Fruit fly (Drosophila melanogaster) whole organism, embryonic: Measurements from ENCODE around the gene Gr64d.

Experiments
- CG11504 ChIP-seq: fragments of 200-800 bp; sonication (Bioruptor generic); optimal IDR thresholded peaks from 3 replicates; lab custom pipeline; 2019; ENCODE audit warnings: missing biosample characterization, mild to moderate bottlenecking, missing genetic modification characterization, moderate library complexity
- CG13287 ChIP-seq: fragments of 200-800 bp; sonication (Bioruptor generic); IDR thresholded peaks from 2 replicates; pipeline ENCODE4 v1.3.6; 2022; ENCODE audit warnings: missing biosample characterization, missing genetic modification characterization; ENCODE audit not compliant: partially characterized antibody
- CG13894 ChIP-seq: fragments of 200-800 bp; sonication (Bioruptor generic); optimal IDR thresholded peaks from 3 replicates; lab custom pipeline; 2018; ENCODE audit warnings: missing biosample characterization, mild to moderate bottlenecking, missing genetic modification characterization, moderate library complexity
- CG15269 ChIP-seq: fragments of 200-800 bp; sonication (Bioruptor generic); optimal IDR thresholded peaks from 2 replicates; lab custom pipeline; 2018; ENCODE audit warnings: missing biosample characterization, mild to moderate bottlenecking, missing genetic modification characterization, moderate library complexity
- CG15514 ChIP-seq: fragments of 200-800 bp; sonication (Bioruptor generic); optimal IDR thresholded peaks from 3 replicates; lab custom pipeline; 2017; ENCODE audit warnings: missing biosample characterization, missing genetic modification characterization, mild to moderate bottlenecking, moderate library complexity, missing genetic modification reagents
- CG1603 ChIP-seq: fragments of 200-800 bp; sonication (Bioruptor generic); optimal IDR thresholded peaks from 2 replicates; lab custom pipeline; 2019; ENCODE audit warnings: missing biosample characterization, mild to moderate bottlenecking, missing genetic modification characterization, moderate library complexity
- CG2116 ChIP-seq: fragments of 200-800 bp; sonication (Bioruptor generic); optimal IDR thresholded peaks from 3 replicates; lab custom pipeline; 2018; ENCODE audit warnings: missing biosample characterization, mild to moderate bottlenecking, missing genetic modification characterization
- CG2129 ChIP-seq: fragments of 200-800 bp; sonication (Bioruptor generic); IDR thresholded peaks from 2 replicates; pipeline ENCODE4 v1.3.6; 2022; ENCODE audit warnings: missing biosample characterization, missing genetic modification characterization; ENCODE audit not compliant: partially characterized antibody
- CG30403 ChIP-seq: fragments of 200-800 bp; sonication (Bioruptor generic); optimal IDR thresholded peaks from 3 replicates; lab custom pipeline; 2016; ENCODE audit warnings: missing biosample characterization, missing genetic modification characterization
- CG34376 ChIP-seq: fragments of 200-800 bp; sonication (Bioruptor generic); optimal IDR thresholded peaks from 2 replicates; lab custom pipeline; 2018; ENCODE audit warnings: missing biosample characterization, mild to moderate bottlenecking, missing genetic modification characterization
- CG4617 ChIP-seq: fragments of 200-800 bp; sonication (Bioruptor generic); optimal IDR thresholded peaks from 3 replicates; lab custom pipeline; 2016; ENCODE audit warnings: missing biosample characterization, missing genetic modification characterization, borderline replicate concordance
- CG7357 ChIP-seq: fragments of 200-800 bp; sonication (Bioruptor generic); IDR thresholded peaks from 3 replicates; pipeline ENCODE4 v1.3.6; 2022; ENCODE audit warnings: missing biosample characterization, missing genetic modification characterization
- CG7556 ChIP-seq: fragments of 200-800 bp; sonication (Bioruptor generic); optimal IDR thresholded peaks from 2 replicates; lab custom pipeline; 2017; ENCODE audit warnings: missing biosample characterization, mild to moderate bottlenecking, missing genetic modification characterization
- CG8924 ChIP-seq: fragments of 200-800 bp; optimal IDR thresholded peaks from 3 replicates; lab custom pipeline; 2019; ENCODE audit warnings: missing biosample characterization, mild to moderate bottlenecking, missing genetic modification characterization, moderate library complexity
- CG9437 ChIP-seq: fragments of 200-800 bp; sonication (Bioruptor generic); optimal IDR thresholded peaks from 2 replicates; lab custom pipeline; 2018; ENCODE audit warnings: missing biosample characterization, mild to moderate bottlenecking, missing genetic modification characterization
- CG9797 ChIP-seq: fragments of 200-800 bp; sonication (Bioruptor generic); optimal IDR thresholded peaks from 3 replicates; lab custom pipeline; 2018; ENCODE audit warnings: missing biosample characterization, mild to moderate bottlenecking, missing genetic modification characterization
- Dp ChIP-seq: fragments of 200-800 bp; sonication (Bioruptor generic); optimal IDR thresholded peaks from 2 replicates; lab custom pipeline; 2018; ENCODE audit warnings: missing biosample characterization, mild to moderate bottlenecking, missing genetic modification characterization, moderate library complexity
- E2f2 ChIP-seq: fragments of 200-800 bp; sonication (Bioruptor generic); IDR thresholded peaks from 2 replicates; pipeline ENCODE4 v1.3.6; 2022; ENCODE audit warnings: missing biosample characterization, missing genetic modification characterization
- Ets65A ChIP-seq: fragments of 200-800 bp; sonication (Bioruptor generic); peaks from one replicate; lab custom pipeline; 2016; ENCODE audit warnings: missing biosample characterization, missing genetic modification characterization
- HLH54F ChIP-seq: fragments of 200-800 bp; sonication (Bioruptor generic); optimal IDR thresholded peaks from 3 replicates; lab custom pipeline; 2016; ENCODE audit warnings: missing biosample characterization, missing genetic modification characterization
- Hmr ChIP-seq: fragments of 200-800 bp; sonication (Bioruptor generic); optimal IDR thresholded peaks from 3 replicates; lab custom pipeline; 2017; ENCODE audit warnings: mild to moderate bottlenecking, missing biosample characterization, missing genetic modification reagents, missing genetic modification characterization
- MBD-R2 ChIP-seq: fragments of 200-800 bp; sonication (Bioruptor generic); IDR thresholded peaks from 2 replicates; pipeline ENCODE4 v1.3.6; 2022; ENCODE audit warnings: missing biosample characterization, missing genetic modification characterization
- MESR4 ChIP-seq: fragments of 200-800 bp; sonication (Bioruptor generic); optimal IDR thresholded peaks from 2 replicates; lab custom pipeline; 2018; ENCODE audit warnings: missing biosample characterization, mild to moderate bottlenecking, missing genetic modification characterization, moderate library complexity
- Myb ChIP-seq: fragments of 200-800 bp; sonication (Bioruptor generic); optimal IDR thresholded peaks from 2 replicates; lab custom pipeline; 2016; ENCODE audit warnings: missing biosample characterization, missing genetic modification characterization
- Nf-YC ChIP-seq: fragments of 200-800 bp; optimal IDR thresholded peaks from 3 replicates; lab custom pipeline; 2019; ENCODE audit warnings: missing biosample characterization, mild to moderate bottlenecking, missing genetic modification characterization, moderate library complexity
- Oli ChIP-seq: fragments of 200-800 bp; sonication (Bioruptor generic); optimal IDR thresholded peaks from 2 replicates; lab custom pipeline; 2018; ENCODE audit warnings: missing biosample characterization, mild to moderate bottlenecking, missing genetic modification characterization, moderate library complexity
- Poxn ChIP-seq: fragments of 200-800 bp; sonication (Bioruptor generic); IDR thresholded peaks from 2 replicates; pipeline ENCODE4 v1.3.6; 2022; ENCODE audit warnings: missing biosample characterization, missing genetic modification characterization
- Ssrp ChIP-seq: fragments of 200-800 bp; sonication (Bioruptor generic); optimal IDR thresholded peaks from 2 replicates; lab custom pipeline; 2018; ENCODE audit warnings: missing biosample characterization, mild to moderate bottlenecking, missing genetic modification characterization, moderate library complexity
- Trl ChIP-seq, 3 experiments: fragments of >200 bp in 2 of 3; fragments of 200-800 bp in 1 of 3; sonication (Bioruptor generic) in 1 of 3; optimal IDR thresholded peaks; 2 replicates in 1 of 3; 3 replicates in 2 of 3; lab custom pipeline; 2016 to 2017; ENCODE audit warnings: missing biosample characterization in 1 of 3, missing genetic modification characterization in 1 of 3
- Xbp1 ChIP-seq: fragments of 200-800 bp; sonication (Bioruptor generic); optimal IDR thresholded peaks from 3 replicates; lab custom pipeline; 2016; ENCODE audit warnings: missing biosample characterization, mild to moderate bottlenecking, missing genetic modification characterization
- bcd ChIP-seq: fragments of 200-800 bp; sonication (Bioruptor generic); optimal IDR thresholded peaks from 2 replicates; lab custom pipeline; 2017; ENCODE audit warnings: missing biosample characterization, mild to moderate bottlenecking, missing genetic modification characterization
- crp ChIP-seq, 2 experiments: fragments of 200-800 bp; sonication (Bioruptor generic); optimal IDR thresholded peaks; 2 replicates in 1 of 2; 3 replicates in 1 of 2; lab custom pipeline; 2017; ENCODE audit warnings: missing biosample characterization in 2 of 2, missing genetic modification characterization in 2 of 2, mild to moderate bottlenecking in 1 of 2, moderate library complexity in 1 of 2
- gfzf ChIP-seq: fragments of 200-800 bp; sonication (Bioruptor generic); optimal IDR thresholded peaks from 2 replicates; lab custom pipeline; 2016; ENCODE audit warnings: missing biosample characterization, mild to moderate bottlenecking, missing genetic modification characterization, moderate library complexity
- ham ChIP-seq: fragments of 200-800 bp; sonication (Bioruptor generic); IDR thresholded peaks from 2 replicates; pipeline ENCODE4 v1.3.6; 2022; ENCODE audit warnings: missing biosample characterization, missing genetic modification characterization
- her ChIP-seq: fragments of 200-800 bp; sonication (Bioruptor generic); optimal IDR thresholded peaks from 2 replicates; lab custom pipeline; 2016; ENCODE audit warnings: missing biosample characterization, missing genetic modification characterization
- jing ChIP-seq: fragments of 200-800 bp; sonication (Bioruptor generic); optimal IDR thresholded peaks from 2 replicates; lab custom pipeline; 2018; ENCODE audit warnings: missing biosample characterization, mild to moderate bottlenecking, missing genetic modification characterization
- nerfin-1 ChIP-seq: fragments of 200-800 bp; sonication (Bioruptor generic); optimal IDR thresholded peaks from 3 replicates; lab custom pipeline; 2019; ENCODE audit warnings: missing biosample characterization, mild to moderate bottlenecking, missing genetic modification characterization, moderate library complexity
- prd ChIP-seq, 3 experiments: fragments of >200 bp in 2 of 3; fragments of 200-800 bp in 1 of 3; sonication (Bioruptor generic) in 1 of 3; optimal IDR thresholded peaks in 2 of 3; IDR thresholded peaks in 1 of 3; 2 replicates in 2 of 3; 3 replicates in 1 of 3; pipeline versions ENCODE4 v1.3.6 to Lab custom; 2017 to 2022; ENCODE audit warnings: missing biosample characterization in 1 of 3, missing genetic modification characterization in 1 of 3
- pzg ChIP-seq: fragments of 200-800 bp; sonication (Bioruptor generic); optimal IDR thresholded peaks from 3 replicates; lab custom pipeline; 2018; ENCODE audit warnings: missing biosample characterization, mild to moderate bottlenecking, missing genetic modification characterization, moderate library complexity
- ranshi ChIP-seq: fragments of 200-800 bp; sonication (Bioruptor generic); IDR thresholded peaks from 2 replicates; pipeline ENCODE4 v1.3.6; 2022; ENCODE audit warnings: missing biosample characterization, missing genetic modification characterization
- sd ChIP-seq: fragments of 200-800 bp; sonication (Bioruptor generic); optimal IDR thresholded peaks from 3 replicates; lab custom pipeline; 2018; ENCODE audit warnings: missing biosample characterization, mild to moderate bottlenecking, missing genetic modification characterization, moderate library complexity
- shn ChIP-seq: fragments of 200-800 bp; sonication (Bioruptor generic); optimal IDR thresholded peaks from 3 replicates; lab custom pipeline; 2016; ENCODE audit warnings: missing biosample characterization, missing genetic modification characterization
- stwl ChIP-seq: fragments of 200-800 bp; sonication (Bioruptor generic); optimal IDR thresholded peaks from 3 replicates; lab custom pipeline; 2018; ENCODE audit warnings: missing biosample characterization, mild to moderate bottlenecking, missing genetic modification characterization, moderate library complexity
- trem ChIP-seq: fragments of 200-800 bp; optimal IDR thresholded peaks from 3 replicates; lab custom pipeline; 2019; ENCODE audit warnings: missing biosample characterization, mild to moderate bottlenecking, missing genetic modification characterization, moderate library complexity
- yki ChIP-seq: fragments of >200 bp; optimal IDR thresholded peaks from 3 replicates; lab custom pipeline; 2018
- zen2 ChIP-seq: fragments of 200-800 bp; sonication (Bioruptor generic); IDR thresholded peaks from 3 replicates; pipeline ENCODE4 v1.3.6; 2022; ENCODE audit warnings: missing biosample characterization, missing genetic modification characterization; ENCODE audit not compliant: partially characterized antibody

Gr64d gene

DNA sequence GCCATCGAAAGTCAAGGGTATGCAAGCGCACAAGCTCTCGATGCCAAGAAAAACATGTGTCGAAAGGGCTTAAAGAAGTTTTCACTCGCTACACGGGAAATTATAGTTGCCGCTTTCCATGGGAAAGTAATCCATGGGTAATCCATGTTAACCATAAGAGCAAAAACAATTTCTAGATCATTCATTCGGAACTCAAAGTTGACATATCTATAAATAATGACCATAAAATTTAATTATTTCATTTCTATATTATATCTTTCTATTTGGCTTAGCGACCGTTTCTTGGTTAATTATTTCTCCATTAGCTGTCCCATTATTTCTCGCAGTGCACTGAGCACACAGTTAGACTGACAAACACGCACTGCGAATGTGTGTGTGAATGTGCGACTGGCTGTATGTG, 31.2 kb upstream of the Gr64d start (continued):
- TF ChIP-seq Poxn (GFP tag; lab: Robert Waterston, UW), result no peak
- TF ChIP-seq CG9437 (GFP tag; lab: Kevin White, UChicago), result peak; percentile 32
- TF ChIP-seq Trl (optimal IDR thresholded peaks at IDR 0.05; lab: Kevin White, UChicago), result no peak
- TF ChIP-seq Trl (GFP tag; optimal IDR thresholded peaks at IDR 0.05; lab: Kevin White, UChicago), result no peak
- peak; percentile 36 for TF ChIP-seq Ssrp (tag; lab: Kevin White, UChicago)
- TF ChIP-seq CG8924 (tag; lab: Kevin White, UChicago), result peak; percentile 42
- TF ChIP-seq CG11504 (tag; lab: Kevin White, UChicago), result peak; percentile 55
- peak; percentile 56 for TF ChIP-seq Oli (tag; lab: Kevin White, UChicago)
- peak; percentile 72 for TF ChIP-seq CG7556 (GFP tag; lab: Kevin White, UChicago)
- no peak for TF ChIP-seq ranshi
- TF ChIP-seq CG2116, result no peak
- no peak for TF ChIP-seq CG34376 (GFP tag; lab: Kevin White, UChicago)
- peak; percentile 54 for TF ChIP-seq Xbp1 (GFP tag; lab: Kevin White, UChicago)
- TF ChIP-seq Hmr (GFP tag; lab: Kevin White, UChicago), result peak; percentile 64
- no peak for TF ChIP-seq ham
- no peak for TF ChIP-seq HLH54F (GFP tag; lab: Kevin White, UChicago)
- no peak for TF ChIP-seq her (GFP tag; lab: Kevin White, UChicago)
- peak; percentile 33 for TF ChIP-seq CG30403 (GFP tag; lab: Kevin White, UChicago)
- peak; percentile 40 for TF ChIP-seq bcd
- TF ChIP-seq CG7357 (GFP tag; lab: Robert Waterston, UW), result no peak
- no peak for TF ChIP-seq prd (optimal IDR thresholded peaks at IDR 0.05; lab: Kevin White, UChicago)
- TF ChIP-seq prd (GFP tag; IDR thresholded peaks at IDR 0.05; lab: Robert Waterston, UW), result peak; percentile 15; the same call in 1 of the 3 replicates
- TF ChIP-seq jing (GFP tag; lab: Kevin White, UChicago), result peak; percentile 11

DNA sequence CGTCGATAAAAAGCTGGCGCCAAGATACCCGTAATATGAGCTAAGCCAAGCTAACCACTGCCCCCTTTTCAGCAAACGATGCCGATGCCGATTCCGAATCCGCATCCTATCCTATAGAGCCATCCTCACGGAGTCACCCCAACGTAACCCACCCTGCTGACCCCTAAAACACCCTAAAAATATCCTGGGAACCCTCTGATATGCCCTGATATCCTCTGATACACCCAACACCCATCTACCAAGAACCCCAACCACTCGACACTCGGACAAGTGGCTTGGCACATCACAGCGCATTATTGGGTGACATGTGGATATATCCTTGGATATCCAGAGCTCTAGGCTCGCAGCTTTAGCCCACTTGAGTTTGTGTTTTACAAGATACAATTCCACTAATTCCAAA, 30.4 kb upstream of the Gr64d start:
- peak; percentile 51 for TF ChIP-seq Ets65A (GFP tag; lab: Kevin White, UChicago)
- no peak for TF ChIP-seq shn (GFP tag; lab: Kevin White, UChicago)
- peak; percentile 93 for TF ChIP-seq CG13894 (tag; lab: Kevin White, UChicago)

DNA sequence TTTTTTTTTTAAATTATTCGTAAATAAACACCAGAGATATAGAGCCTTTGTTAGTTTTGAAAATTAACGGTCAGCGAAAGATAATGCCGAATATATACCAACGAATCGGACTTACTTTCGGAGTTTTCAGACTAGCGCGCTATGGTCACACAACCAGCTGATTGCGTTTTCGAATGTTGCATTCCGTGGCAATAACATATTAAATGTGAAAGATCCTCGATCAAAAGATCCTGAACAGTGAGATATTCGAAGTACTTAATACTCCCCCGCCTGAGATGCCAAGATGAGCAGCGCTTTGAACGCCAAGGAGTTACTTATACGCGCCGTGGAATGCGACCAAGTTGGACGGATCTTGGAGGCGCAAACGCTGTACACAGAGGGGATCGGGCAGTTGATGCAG, 28.5 kb upstream of the Gr64d start, which contains the start of gene CG14985:
TSS of gene CG14985 (plus strand) at position 159 of the 400 bp plus-strand sequence.
- TF ChIP-seq CG4617, result peak; percentile 16
- peak; percentile 35 for TF ChIP-seq pzg (GFP tag; lab: Kevin White, UChicago)
- peak; percentile 6 for TF ChIP-seq CG2116
- TF ChIP-seq yki (lab: Kevin White, UChicago), result no peak
- peak; percentile 12 for TF ChIP-seq trem (tag; lab: Kevin White, UChicago)
- TF ChIP-seq CG9797, result peak; percentile 62
- peak; percentile 69 for TF ChIP-seq gfzf (GFP tag; lab: Kevin White, UChicago)
- TF ChIP-seq sd, result peak; percentile 55
- peak; percentile 96 for TF ChIP-seq CG15514 (GFP tag; lab: Kevin White, UChicago)
- TF ChIP-seq CG2129 (GFP tag; lab: Robert Waterston, UW), result no peak
- 0 out of 2 replicates have a peak, but pooled peaks have one; percentile 12 for TF ChIP-seq CG13287 (GFP tag; lab: Robert Waterston, UW)
- TF ChIP-seq Myb (GFP tag; lab: Kevin White, UChicago), result peak; percentile 90
- TF ChIP-seq stwl (tag; lab: Kevin White, UChicago), result peak; percentile 47
- TF ChIP-seq Dp (GFP tag; lab: Kevin White, UChicago), result peak; percentile 48
- TF ChIP-seq Nf-YC (tag; lab: Kevin White, UChicago), result no peak
- peak; percentile 56 for TF ChIP-seq E2f2
- TF ChIP-seq MESR4 (GFP tag; lab: Kevin White, UChicago), result peak; percentile 52
- no peak for TF ChIP-seq CG15269 (tag; lab: Kevin White, UChicago)
- peak; percentile 39 for TF ChIP-seq CG1603
- TF ChIP-seq crp (GFP tag; optimal IDR thresholded peaks at IDR 0.05; lab: Kevin White, UChicago), result peak in 1 of 2 experiments; percentile 85
- no peak for TF ChIP-seq zen2 (GFP tag; lab: Robert Waterston, UW)
- TF ChIP-seq nerfin-1 (tag; lab: Kevin White, UChicago), result peak; percentile 4
- peak; percentile 55 for TF ChIP-seq MBD-R2 (GFP tag; lab: Robert Waterston, UW)
